Worm (Caenorhabditis elegans) whole organism, mixed stage, embryonic: ENCODE measurements around the gene acl-9.

ENCODE experiments used
- bed-3 ChIP-seq: fragments of 200-800 bp; sonication (Bioruptor generic); optimal IDR thresholded peaks from 3 replicates; lab custom pipeline; 2018; ENCODE audit warnings: mild to moderate bottlenecking, missing genetic modification characterization, moderate library complexity, missing compliant biosample characterization
- blmp-1 ChIP-seq: fragments of 150-350 bp; optimal IDR thresholded peaks from 2 replicates; lab custom pipeline; 2014; ENCODE audit warnings: missing biosample characterization, missing genetic modification characterization
- ceh-39 ChIP-seq: fragments of 150-350 bp; optimal IDR thresholded peaks from 2 replicates; lab custom pipeline; 2014; ENCODE audit warnings: missing biosample characterization, missing genetic modification characterization
- ceh-43 ChIP-seq: fragments of 200-800 bp; sonication (Bioruptor generic); optimal IDR thresholded peaks from 2 replicates; lab custom pipeline; 2018; ENCODE audit warnings: mild to moderate bottlenecking, missing genetic modification characterization, moderate library complexity, missing compliant biosample characterization
- cnd-1 ChIP-seq: fragments of 200-800 bp; sonication (Bioruptor generic); optimal IDR thresholded peaks from 2 replicates; lab custom pipeline; 2018; ENCODE audit warnings: mild to moderate bottlenecking, missing genetic modification characterization, missing compliant biosample characterization
- drap-1 ChIP-seq: fragments of 200-800 bp; sonication (Bioruptor generic); optimal IDR thresholded peaks from 3 replicates; lab custom pipeline; 2018; ENCODE audit warnings: mild to moderate bottlenecking, missing genetic modification characterization, missing compliant biosample characterization
- elt-1 ChIP-seq: sonication (generic microtip); optimal IDR thresholded peaks from 2 replicates; lab custom pipeline; 2017; ENCODE audit warnings: missing genetic modification characterization, mild to moderate bottlenecking, missing compliant biosample characterization, antibody characterized with exemption, moderate library complexity, borderline replicate concordance; ENCODE audit not compliant: insufficient read depth
- elt-3 ChIP-seq: fragments of 150-350 bp; optimal IDR thresholded peaks from 2 replicates; lab custom pipeline; 2014; ENCODE audit warnings: missing biosample characterization, missing genetic modification characterization
- flh-1 ChIP-seq: fragments of 200-800 bp; sonication (Bioruptor generic); optimal IDR thresholded peaks from 2 replicates; lab custom pipeline; 2018; ENCODE audit warnings: mild to moderate bottlenecking, missing genetic modification characterization, moderate library complexity, missing compliant biosample characterization
- ham-2 ChIP-seq: fragments of 200-800 bp; sonication (Bioruptor generic); optimal IDR thresholded peaks from 2 replicates; lab custom pipeline; 2018; ENCODE audit warnings: mild to moderate bottlenecking, missing genetic modification characterization, missing compliant biosample characterization
- lin-13 ChIP-seq: fragments of 150-350 bp; optimal IDR thresholded peaks from 2 replicates; lab custom pipeline; 2014; ENCODE audit warnings: missing biosample characterization, missing genetic modification characterization
- lsy-2 ChIP-seq: fragments of 150-350 bp; optimal IDR thresholded peaks from 2 replicates; lab custom pipeline; 2014; ENCODE audit warnings: missing biosample characterization, missing genetic modification characterization
- mab-5 ChIP-seq: fragments of 150-350 bp; optimal IDR thresholded peaks from 2 replicates; lab custom pipeline; 2014; ENCODE audit warnings: missing biosample characterization, missing genetic modification characterization
- mep-1 ChIP-seq: fragments of 150-350 bp; optimal IDR thresholded peaks from 2 replicates; lab custom pipeline; 2017; ENCODE audit warnings: missing biosample characterization, missing genetic modification reagents, missing genetic modification characterization, inconsistent platforms
- mls-2 ChIP-seq: sonication (generic microtip); optimal IDR thresholded peaks from 2 replicates; lab custom pipeline; 2016; ENCODE audit warnings: mild to moderate bottlenecking, missing genetic modification characterization, moderate library complexity, missing compliant biosample characterization
- nhr-12 ChIP-seq: fragments of 150-350 bp; optimal IDR thresholded peaks from 2 replicates; lab custom pipeline; 2014; ENCODE audit warnings: missing biosample characterization, missing genetic modification characterization
- nhr-2 ChIP-seq: fragments of 150-350 bp; optimal IDR thresholded peaks from 2 replicates; lab custom pipeline; 2014; ENCODE audit warnings: missing biosample characterization, missing genetic modification characterization
- nhr-237 ChIP-seq: fragments of 150-350 bp; optimal IDR thresholded peaks from 2 replicates; lab custom pipeline; 2014; ENCODE audit warnings: missing biosample characterization, missing genetic modification characterization
- nhr-28 ChIP-seq: fragments of 150-350 bp; optimal IDR thresholded peaks from 2 replicates; lab custom pipeline; 2014; ENCODE audit warnings: missing biosample characterization, missing genetic modification characterization
- nhr-76 ChIP-seq: sonication (generic microtip); optimal IDR thresholded peaks from 2 replicates; lab custom pipeline; 2017; ENCODE audit warnings: missing biosample characterization, missing genetic modification characterization
- pha-4 ChIP-seq: fragments of 150-350 bp; optimal IDR thresholded peaks from 2 replicates; lab custom pipeline; 2018; ENCODE audit warnings: missing biosample characterization, missing genetic modification reagents, missing genetic modification characterization
- sptf-1 ChIP-seq: sonication (generic microtip); optimal IDR thresholded peaks from 2 replicates; lab custom pipeline; 2017; ENCODE audit warnings: mild to moderate bottlenecking, missing genetic modification characterization, moderate library complexity, missing compliant biosample characterization
- tbx-8 ChIP-seq: fragments of 200-800 bp; sonication (Bioruptor generic); optimal IDR thresholded peaks from 2 replicates; lab custom pipeline; 2018; ENCODE audit warnings: mild to moderate bottlenecking, missing genetic modification characterization, moderate library complexity, missing compliant biosample characterization
- unc-39 ChIP-seq: fragments of 150-350 bp; optimal IDR thresholded peaks from 2 replicates; lab custom pipeline; 2014; ENCODE audit warnings: missing biosample characterization, missing genetic modification characterization
- unc-62 ChIP-seq: fragments of 150-350 bp; optimal IDR thresholded peaks from 2 replicates; lab custom pipeline; 2014; ENCODE audit warnings: missing biosample characterization, missing genetic modification reagents, missing genetic modification characterization
- zip-8 ChIP-seq: fragments of 150-350 bp; optimal IDR thresholded peaks from 2 replicates; lab custom pipeline; 2014; ENCODE audit warnings: missing biosample characterization, missing genetic modification characterization
- ztf-11 ChIP-seq: fragments of 150-350 bp; optimal IDR thresholded peaks from 2 replicates; lab custom pipeline; 2014; ENCODE audit warnings: missing biosample characterization, missing genetic modification characterization

The acl-9 gene

DNA sequence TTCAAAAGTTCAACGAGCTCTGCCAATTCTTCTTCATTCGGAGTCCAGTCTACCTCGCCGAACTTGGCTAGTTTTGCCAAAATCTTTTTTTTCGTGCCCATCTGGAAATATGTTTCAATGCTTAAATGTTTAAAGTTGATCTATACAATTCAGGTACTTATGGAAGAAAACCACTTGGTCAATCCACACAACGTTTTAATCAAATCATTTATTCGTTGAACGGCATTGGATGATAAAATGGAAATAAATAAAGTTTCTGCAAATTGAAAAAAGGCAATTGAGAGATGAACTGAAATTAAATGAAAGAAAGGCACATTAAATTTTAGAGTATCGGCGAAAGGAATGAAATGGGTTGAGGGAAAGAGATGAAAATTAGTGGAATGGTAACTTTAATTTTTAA lies 29.0 kb upstream of the acl-9 start, which contains the start of gene urb-1:
Gene urb-1 (minus strand): TSS at position 101 of the 400 bp plus-strand sequence.
- TF ChIP-seq pha-4 (tag; lab: Kevin White, UChicago) (no peak), lin-13 (tag; lab: Kevin White, UChicago) (no peak), flh-1 (no peak), zip-8 (no peak), ceh-39 (tag; lab: Kevin White, UChicago) (no peak), elt-3 (tag; lab: Kevin White, UChicago) (no peak), cnd-1 (tag; lab: Kevin White, UChicago) (no peak), unc-39 (tag; lab: Kevin White, UChicago) (no peak), mab-5 (tag; lab: Kevin White, UChicago) (no peak)

ce11 chrV:6425927-6426326 lies 27.1 kb upstream of the acl-9 start, which contains the start of gene T05H4.11:
TSS of gene T05H4.11 (minus strand) at chrV:6426261.
- TF ChIP-seq elt-3 (tag; lab: Kevin White, UChicago) (no peak), unc-62 (GFP tag; lab: Kevin White, UChicago) (no peak), tbx-8 (no peak), elt-1 (tag; lab: Kevin White, UChicago) (no peak), nhr-237 (tag; lab: Kevin White, UChicago) (no peak), blmp-1 (tag; lab: Kevin White, UChicago) (no peak), ceh-43 (GFP tag; lab: Kevin White, UChicago) (no peak), pha-4 (tag; lab: Kevin White, UChicago) (no peak), drap-1 (GFP tag; lab: Kevin White, UChicago) (no peak), nhr-2 (tag; lab: Kevin White, UChicago) (no peak), mls-2 (tag; lab: Kevin White, UChicago) (peak; percentile 19), unc-39 (tag; lab: Kevin White, UChicago) (no peak), nhr-12 (no peak), ztf-11 (no peak), cnd-1 (tag; lab: Kevin White, UChicago) (no peak), mep-1 (tag; lab: Kevin White, UChicago) (no peak), sptf-1 (peak; percentile 22)
- TF ChIP-seq, all 35 proteins: peak for 2

- TF ChIP-seq lin-13 (tag; lab: Kevin White, UChicago) (no peak), elt-3 (tag; lab: Kevin White, UChicago) (no peak), sptf-1 (no peak), nhr-28 (tag; lab: Kevin White, UChicago) (no peak), unc-62 (GFP tag; lab: Kevin White, UChicago) (no peak), lsy-2 (tag; lab: Kevin White, UChicago) (no peak), ceh-43 (GFP tag; lab: Kevin White, UChicago) (no peak), nhr-12 (no peak), ztf-11 (no peak)
Measured at ce11 chrV:6426843-6427242, 26.2 kb upstream of the acl-9 start, which contains the start of gene atp-4. TSS of gene atp-4 (minus strand) at chrV:6427112.

ce11 chrV:6427433-6427832 lies 25.6 kb upstream of the acl-9 start:
- TF ChIP-seq mep-1 (tag; lab: Kevin White, UChicago) (peak; percentile 30), cnd-1 (tag; lab: Kevin White, UChicago) (peak; percentile 18), bed-3 (GFP tag; lab: Kevin White, UChicago) (no peak), lsy-2 (tag; lab: Kevin White, UChicago) (peak; percentile 75), nhr-237 (tag; lab: Kevin White, UChicago) (no peak)

ce11 chrV:6429870-6430339 lies 23.1 kb upstream of the acl-9 start, which contains the start of gene alh-4:
TSS of gene alh-4 (minus strand) at chrV:6429920.
- no peak for TF ChIP-seq ceh-43 (GFP tag; lab: Kevin White, UChicago)
- TF ChIP-seq lin-13 (tag; lab: Kevin White, UChicago): no peak
- no peak for TF ChIP-seq blmp-1 (tag; lab: Kevin White, UChicago)
- no peak for TF ChIP-seq ham-2
- no peak for TF ChIP-seq nhr-76 (tag; lab: Kevin White, UChicago)
- no peak for TF ChIP-seq elt-1 (tag; lab: Kevin White, UChicago)
- TF ChIP-seq nhr-237 (tag; lab: Kevin White, UChicago): no peak
- no peak for TF ChIP-seq bed-3 (GFP tag; lab: Kevin White, UChicago)
- TF ChIP-seq, all 35 proteins: peak for 0
